Worm (Caenorhabditis elegans) whole organism, early embryonic: ENCODE measurements around the gene clec-25.

Experiments
- B0310.2 ChIP-seq: sonication (generic microtip); optimal IDR thresholded peaks from 2 replicates; lab custom pipeline; 2016; ENCODE audit warnings: mild to moderate bottlenecking, missing genetic modification characterization, missing compliant biosample characterization
- F13C5.2 ChIP-seq: sonication (generic microtip); optimal IDR thresholded peaks from 2 replicates; lab custom pipeline; 2017; ENCODE audit warnings: mild to moderate bottlenecking, missing genetic modification characterization, inconsistent platforms, missing compliant biosample characterization
- aly-1 ChIP-seq: sonication (generic microtip); optimal IDR thresholded peaks from 2 replicates; lab custom pipeline; 2016; ENCODE audit warnings: missing genetic modification characterization, missing compliant biosample characterization
- ama-1 ChIP-seq: fragments of 150-350 bp; optimal IDR thresholded peaks from 2 replicates; lab custom pipeline; 2014
- ceh-13 ChIP-seq: fragments of 200-800 bp; sonication (Bioruptor generic); optimal IDR thresholded peaks from 2 replicates; lab custom pipeline; 2018; ENCODE audit warnings: mild to moderate bottlenecking, missing genetic modification characterization, missing compliant biosample characterization
- ceh-36 ChIP-seq: sonication (generic microtip); optimal IDR thresholded peaks from 2 replicates; lab custom pipeline; 2016; ENCODE audit warnings: missing genetic modification characterization, inconsistent platforms, missing compliant biosample characterization
- ets-7 ChIP-seq: sonication (generic microtip); optimal IDR thresholded peaks from 2 replicates; lab custom pipeline; 2016; ENCODE audit warnings: missing genotype, missing genetic modification characterization, missing compliant biosample characterization
- flt-1 ChIP-seq: fragments of 200-800 bp; sonication (Bioruptor generic); IDR thresholded peaks from 2 replicates; pipeline ENCODE4 v1.3.6; 2022; ENCODE audit warnings: missing genetic modification characterization, missing compliant biosample characterization
- hmbx-1 ChIP-seq: sonication (generic microtip); optimal IDR thresholded peaks from 2 replicates; lab custom pipeline; 2016; ENCODE audit warnings: mild to moderate bottlenecking, missing genetic modification characterization, missing compliant biosample characterization
- hmg-4 ChIP-seq: fragments of 200-800 bp; sonication (Bioruptor generic); optimal IDR thresholded peaks from 2 replicates; lab custom pipeline; 2018; ENCODE audit warnings: mild to moderate bottlenecking, missing genetic modification characterization, missing compliant biosample characterization
- hnd-1 ChIP-seq: sonication (generic microtip); optimal IDR thresholded peaks from 2 replicates; lab custom pipeline; 2016; ENCODE audit warnings: missing genetic modification characterization, missing compliant biosample characterization
- pes-1 ChIP-seq: fragments of 200-800 bp; sonication (Bioruptor generic); IDR thresholded peaks from 2 replicates; pipeline ENCODE4 v1.3.6; 2022; ENCODE audit warnings: missing genetic modification reagents, missing genetic modification characterization, missing compliant biosample characterization
- scrt-1 ChIP-seq: fragments of 200-800 bp; sonication (Bioruptor generic); IDR thresholded peaks from 2 replicates; pipeline ENCODE4 v1.3.6; 2022; ENCODE audit warnings: missing genetic modification characterization, missing compliant biosample characterization
- sea-1 ChIP-seq: fragments of 200-800 bp; sonication (Bioruptor generic); conservative IDR thresholded peaks from 2 replicates; pipeline ENCODE4 v1.3.6; 2022; ENCODE audit warnings: missing genetic modification characterization, missing compliant biosample characterization
- tbx-11 ChIP-seq: fragments of 200-800 bp; sonication (Bioruptor generic); IDR thresholded peaks from 2 replicates; pipeline ENCODE4 v1.3.6; 2022; ENCODE audit warnings: missing genetic modification characterization, missing compliant biosample characterization
- tbx-37 ChIP-seq: fragments of 200-800 bp; sonication (Bioruptor generic); conservative IDR thresholded peaks from 2 replicates; pipeline ENCODE4 v1.3.6; 2022; ENCODE audit warnings: missing genetic modification reagents, missing genetic modification characterization, missing compliant biosample characterization
- tra-4 ChIP-seq: sonication (generic microtip); optimal IDR thresholded peaks from 2 replicates; lab custom pipeline; 2017; ENCODE audit warnings: missing genetic modification characterization, missing compliant biosample characterization

clec-25 gene

ce11 chrV:16879532-16879931, 36.5 kb downstream of the clec-25 start:
- TF ChIP-seq sea-1 (GFP tag; lab: Robert Waterston, UW) (no peak), tra-4 (tag; lab: Kevin White, UChicago) (no peak), ceh-13 (GFP tag; lab: Kevin White, UChicago) (no peak), hmg-4 (GFP tag; lab: Kevin White, UChicago) (no peak), ets-7 (tag; lab: Kevin White, UChicago) (no peak), hnd-1 (tag; lab: Kevin White, UChicago) (no peak), B0310.2 (tag; lab: Kevin White, UChicago) (no peak), tbx-11 (GFP tag; lab: Robert Waterston, UW) (no peak), F13C5.2 (tag; lab: Kevin White, UChicago) (no peak), aly-1 (no peak), tbx-37 (GFP tag; lab: Robert Waterston, UW) (no peak), ceh-36 (tag; lab: Kevin White, UChicago) (no peak), hmbx-1 (tag; lab: Kevin White, UChicago) (no peak), flt-1 (GFP tag; lab: Robert Waterston, UW) (no peak)

- TF ChIP-seq tbx-37 (GFP tag; lab: Robert Waterston, UW), result no peak
- no peak for TF ChIP-seq pes-1
- TF ChIP-seq ceh-36 (tag; lab: Kevin White, UChicago), result no peak
- no peak for TF ChIP-seq B0310.2 (tag; lab: Kevin White, UChicago)
- TF ChIP-seq hnd-1 (tag; lab: Kevin White, UChicago), result no peak
- TF ChIP-seq scrt-1, result no peak
- no peak for TF ChIP-seq tra-4 (tag; lab: Kevin White, UChicago)
- TF ChIP-seq ets-7 (tag; lab: Kevin White, UChicago), result no peak
- TF ChIP-seq flt-1 (GFP tag; lab: Robert Waterston, UW), result no peak
- no peak for TF ChIP-seq hmg-4 (GFP tag; lab: Kevin White, UChicago)
- no peak for TF ChIP-seq sea-1 (GFP tag; lab: Robert Waterston, UW)
Measured at ce11 chrV:16880054-16880453, 37.0 kb downstream of the clec-25 start, which contains the start of gene F09C6.3. F09C6.3 (minus strand) TSS chrV:16880154.

- TF ChIP-seq hnd-1 (tag; lab: Kevin White, UChicago) (no peak), tra-4 (tag; lab: Kevin White, UChicago) (no peak), pes-1 (no peak), F13C5.2 (tag; lab: Kevin White, UChicago) (no peak), flt-1 (GFP tag; lab: Robert Waterston, UW) (no peak), ets-7 (tag; lab: Kevin White, UChicago) (no peak), ceh-36 (tag; lab: Kevin White, UChicago) (no peak), ceh-13 (GFP tag; lab: Kevin White, UChicago) (no peak), tbx-11 (GFP tag; lab: Robert Waterston, UW) (no peak), tbx-37 (GFP tag; lab: Robert Waterston, UW) (no peak), B0310.2 (tag; lab: Kevin White, UChicago) (no peak), scrt-1 (no peak), aly-1 (no peak), sea-1 (GFP tag; lab: Robert Waterston, UW) (no peak), hmbx-1 (tag; lab: Kevin White, UChicago) (no peak)
Measured at ce11 chrV:16880679-16881078, 37.6 kb downstream of the clec-25 start, which contains the start of gene F09C6.14. F09C6.14 (plus strand) TSS chrV:16880979.

ce11 chrV:16882260-16882918, 39.3 kb downstream of the clec-25 start, which contains the start of the genes F09C6.11 and F09C6.12:
F09C6.11 (minus strand) TSS chrV:16882310.
F09C6.12 (plus strand) TSS chrV:16882868.
- TF ChIP-seq aly-1, result no peak
- TF ChIP-seq ceh-13 (GFP tag; lab: Kevin White, UChicago), result no peak
- TF ChIP-seq tbx-11 (GFP tag; lab: Robert Waterston, UW), result no peak
- TF ChIP-seq hmbx-1 (tag; lab: Kevin White, UChicago), result no peak
- no peak for TF ChIP-seq ets-7 (tag; lab: Kevin White, UChicago)
- no peak for TF ChIP-seq hnd-1 (tag; lab: Kevin White, UChicago)
- TF ChIP-seq ceh-36 (tag; lab: Kevin White, UChicago), result no peak
- no peak for TF ChIP-seq scrt-1
- TF ChIP-seq flt-1 (GFP tag; lab: Robert Waterston, UW), result no peak
- TF ChIP-seq B0310.2 (tag; lab: Kevin White, UChicago), result no peak
- no peak for TF ChIP-seq pes-1
- no peak for TF ChIP-seq tra-4 (tag; lab: Kevin White, UChicago)
- TF ChIP-seq F13C5.2 (tag; lab: Kevin White, UChicago), result no peak
- no peak for TF ChIP-seq sea-1 (GFP tag; lab: Robert Waterston, UW)
- TF ChIP-seq ama-1, result no peak
- TF ChIP-seq hmg-4 (GFP tag; lab: Kevin White, UChicago), result no peak

ce11 chrV:16884744-16885143, 41.7 kb downstream of the clec-25 start, which contains the start of gene F09C6.13:
F09C6.13 (plus strand) TSS chrV:16885044.
- TF ChIP-seq sea-1 (GFP tag; lab: Robert Waterston, UW) (no peak), F13C5.2 (tag; lab: Kevin White, UChicago) (no peak), ets-7 (tag; lab: Kevin White, UChicago) (no peak), ama-1 (no peak), tra-4 (tag; lab: Kevin White, UChicago) (no peak), pes-1 (no peak), hnd-1 (tag; lab: Kevin White, UChicago) (no peak), B0310.2 (tag; lab: Kevin White, UChicago) (no peak), tbx-37 (GFP tag; lab: Robert Waterston, UW) (no peak), hmbx-1 (tag; lab: Kevin White, UChicago) (no peak), flt-1 (GFP tag; lab: Robert Waterston, UW) (no peak), ceh-36 (tag; lab: Kevin White, UChicago) (no peak), hmg-4 (GFP tag; lab: Kevin White, UChicago) (no peak), scrt-1 (no peak), tbx-11 (GFP tag; lab: Robert Waterston, UW) (no peak), aly-1 (no peak)

- TF ChIP-seq hmbx-1 (tag; lab: Kevin White, UChicago), result no peak
- no peak for TF ChIP-seq scrt-1
- no peak for TF ChIP-seq B0310.2 (tag; lab: Kevin White, UChicago)
- TF ChIP-seq ceh-13 (GFP tag; lab: Kevin White, UChicago), result no peak
- TF ChIP-seq hmg-4 (GFP tag; lab: Kevin White, UChicago), result no peak
- TF ChIP-seq flt-1 (GFP tag; lab: Robert Waterston, UW), result no peak
- no peak for TF ChIP-seq hnd-1 (tag; lab: Kevin White, UChicago)
- no peak for TF ChIP-seq tbx-11 (GFP tag; lab: Robert Waterston, UW)
Measured at ce11 chrV:16888788-16889325, 45.8 kb downstream of the clec-25 start, which contains the start of the genes ifas-2 and fbxa-44. ifas-2 (minus strand) TSS chrV:16888888. fbxa-44 (plus strand) TSS chrV:16889275.
